Worm (Caenorhabditis elegans) whole organism, L1 larva: ENCODE data around the gene T28D6.7.

ENCODE experiments used
- C04F5.9 ChIP-seq: sonication (generic microtip); optimal IDR thresholded peaks from 2 replicates; lab custom pipeline; 2016; ENCODE audit warnings: missing genetic modification characterization, missing compliant biosample characterization
- Y116A8C.19 ChIP-seq: sonication (generic microtip); optimal IDR thresholded peaks from 2 replicates; lab custom pipeline; 2016; ENCODE audit warnings: missing compliant biosample characterization, missing genetic modification characterization, borderline replicate concordance
- alr-1 ChIP-seq: fragments of 200-800 bp; sonication (Bioruptor generic); optimal IDR thresholded peaks from 2 replicates; lab custom pipeline; 2018; ENCODE audit warnings: borderline replicate concordance, mild to moderate bottlenecking, missing genetic modification characterization, missing compliant biosample characterization
- aly-2 ChIP-seq: fragments of 150-350 bp; optimal IDR thresholded peaks from 2 replicates; lab custom pipeline; 2014; ENCODE audit warnings: missing biosample characterization, missing genetic modification characterization
- ceh-63 ChIP-seq: fragments of 200-800 bp; sonication (Bioruptor generic); optimal IDR thresholded peaks from 2 replicates; lab custom pipeline; 2018; ENCODE audit warnings: mild to moderate bottlenecking, missing genetic modification characterization, missing compliant biosample characterization
- ceh-82 ChIP-seq, 3 experiments: fragments of 150-350 bp in 1 of 3; sonication (generic microtip) in 2 of 3; optimal IDR thresholded peaks; 2 replicates each; lab custom pipeline; 2014 to 2017; ENCODE audit warnings: missing biosample characterization in 3 of 3, missing genetic modification characterization in 3 of 3
- ceh-90 ChIP-seq: sonication (generic microtip); optimal IDR thresholded peaks from 2 replicates; lab custom pipeline; 2016; ENCODE audit warnings: missing genetic modification characterization, missing compliant biosample characterization
- ces-1 ChIP-seq: fragments of 150-350 bp; optimal IDR thresholded peaks from 2 replicates; lab custom pipeline; 2014; ENCODE audit warnings: missing biosample characterization, missing genetic modification reagents, missing genetic modification characterization
- dpl-1 ChIP-seq, 3 experiments: fragments of 150-350 bp in 2 of 3; sonication (generic microtip) in 1 of 3; optimal IDR thresholded peaks; 2 replicates each; lab custom pipeline; 2014 to 2017; ENCODE audit warnings: missing biosample characterization in 3 of 3, missing genetic modification characterization in 3 of 3, missing genetic modification reagents in 3 of 3
- dsc-1 ChIP-seq: sonication (generic microtip); optimal IDR thresholded peaks from 2 replicates; lab custom pipeline; 2016; ENCODE audit warnings: mild to moderate bottlenecking, missing genetic modification characterization, missing compliant biosample characterization
- efl-1 ChIP-seq, 4 experiments: fragments of 150-350 bp; optimal IDR thresholded peaks in 3 of 4; peaks in 1 of 4; 1 replicate in 1 of 4; 2 replicates in 3 of 4; lab custom pipeline; 2014; ENCODE audit warnings: missing biosample characterization in 2 of 4, missing genetic modification characterization in 2 of 4, missing genetic modification reagents in 2 of 4
- egl-27 ChIP-seq, 2 experiments: fragments of 150-350 bp in 1 of 2; sonication (generic microtip); optimal IDR thresholded peaks; 3 replicates each; lab custom pipeline; 2017 to 2018; ENCODE audit warnings: missing biosample characterization in 2 of 2, missing genetic modification characterization in 2 of 2, missing genetic modification reagents in 2 of 2
- elt-2 ChIP-seq: sonication (generic microtip); optimal IDR thresholded peaks from 2 replicates; lab custom pipeline; 2016; ENCODE audit warnings: missing genetic modification characterization, mild to moderate bottlenecking, inconsistent platforms, missing compliant biosample characterization, missing genetic modification reagents
- fkh-4 ChIP-seq: sonication (generic microtip); optimal IDR thresholded peaks from 2 replicates; lab custom pipeline; 2016; ENCODE audit warnings: missing compliant biosample characterization, missing genetic modification characterization, borderline replicate concordance
- fos-1 ChIP-seq: fragments of 150-350 bp; optimal IDR thresholded peaks from 2 replicates; lab custom pipeline; 2014; ENCODE audit warnings: missing biosample characterization, missing genetic modification characterization
- grh-1 ChIP-seq: fragments of 200-800 bp; sonication (Bioruptor generic); IDR thresholded peaks from 2 replicates; pipeline ENCODE4 v1.3.6; 2022; ENCODE audit warnings: missing genetic modification reagents, missing genetic modification characterization, missing compliant biosample characterization
- hlh-17 ChIP-seq: fragments of 200-800 bp; sonication (Bioruptor generic); optimal IDR thresholded peaks from 2 replicates; lab custom pipeline; 2018; ENCODE audit warnings: missing genetic modification characterization, mild to moderate bottlenecking, missing compliant biosample characterization, moderate library complexity, borderline replicate concordance
- hlh-4 ChIP-seq: sonication (generic microtip); optimal IDR thresholded peaks from 2 replicates; lab custom pipeline; 2016; ENCODE audit warnings: mild to moderate bottlenecking, missing genetic modification characterization, missing compliant biosample characterization
- hpl-2 ChIP-seq: fragments of 150-350 bp; optimal IDR thresholded peaks from 2 replicates; lab custom pipeline; 2014; ENCODE audit warnings: missing biosample characterization, missing genetic modification reagents, missing genetic modification characterization
- jun-1 ChIP-seq: fragments of 150-350 bp; optimal IDR thresholded peaks from 2 replicates; lab custom pipeline; 2014; ENCODE audit warnings: missing biosample characterization, missing genetic modification reagents, missing genetic modification characterization
- lin-13 ChIP-seq: fragments of 150-350 bp; optimal IDR thresholded peaks from 2 replicates; lab custom pipeline; 2014; ENCODE audit warnings: missing biosample characterization, missing genetic modification reagents, missing genetic modification characterization
- lin-14 ChIP-seq: fragments of 200-800 bp; sonication (Bioruptor generic); optimal IDR thresholded peaks from 2 replicates; lab custom pipeline; 2018; ENCODE audit warnings: mild to moderate bottlenecking, missing genetic modification characterization, moderate library complexity, missing compliant biosample characterization
- lin-35 ChIP-seq, 2 experiments: fragments of 150-350 bp; optimal IDR thresholded peaks; 2 replicates each; lab custom pipeline; 2014; ENCODE audit warnings: missing biosample characterization in 2 of 2, missing genetic modification characterization in 2 of 2, missing genetic modification reagents in 2 of 2
- lsy-2 ChIP-seq, 2 experiments: fragments of 150-350 bp; optimal IDR thresholded peaks; 2 replicates each; lab custom pipeline; 2014; ENCODE audit warnings: missing biosample characterization in 2 of 2, missing genetic modification characterization in 2 of 2
- mab-9 ChIP-seq: fragments of 200-800 bp; sonication (Bioruptor generic); IDR thresholded peaks from 2 replicates; pipeline ENCODE4 v1.3.6; 2022; ENCODE audit warnings: missing genetic modification reagents, missing genetic modification characterization, missing compliant biosample characterization
- mdl-1 ChIP-seq, 2 experiments: fragments of 150-350 bp; optimal IDR thresholded peaks; 2 replicates each; lab custom pipeline; 2014 to 2017; ENCODE audit warnings: missing biosample characterization in 2 of 2, missing genetic modification characterization in 2 of 2, inconsistent platforms in 1 of 2
- nhr-19 ChIP-seq: fragments of 200-800 bp; sonication (Bioruptor generic); conservative IDR thresholded peaks from 2 replicates; pipeline ENCODE4 v1.3.6; 2022; ENCODE audit warnings: missing genetic modification characterization, missing compliant biosample characterization
- nhr-20 ChIP-seq: sonication (generic microtip); optimal IDR thresholded peaks from 2 replicates; lab custom pipeline; 2016; ENCODE audit warnings: mild to moderate bottlenecking, missing genetic modification characterization, missing compliant biosample characterization
- nhr-28 ChIP-seq: fragments of 150-350 bp; optimal IDR thresholded peaks from 2 replicates; lab custom pipeline; 2014; ENCODE audit warnings: missing biosample characterization, missing genetic modification characterization
- nhr-76 ChIP-seq: sonication (generic microtip); optimal IDR thresholded peaks from 2 replicates; lab custom pipeline; 2017; ENCODE audit warnings: missing biosample characterization, missing genetic modification characterization
- nhr-85 ChIP-seq: sonication (generic microtip); peaks from one replicate; lab custom pipeline; 2016; ENCODE audit warnings: missing genetic modification characterization, inconsistent platforms, missing compliant biosample characterization
- nhr-90 ChIP-seq: sonication (generic microtip); optimal IDR thresholded peaks from 2 replicates; lab custom pipeline; 2016; ENCODE audit warnings: mild to moderate bottlenecking, missing genetic modification characterization, missing compliant biosample characterization; ENCODE audit not compliant: poor library complexity
- pax-3 ChIP-seq: fragments of 200-800 bp; sonication (Bioruptor generic); optimal IDR thresholded peaks from 2 replicates; lab custom pipeline; 2018; ENCODE audit warnings: mild to moderate bottlenecking, missing genetic modification characterization, moderate library complexity, missing compliant biosample characterization
- pqm-1 ChIP-seq: sonication (generic microtip); optimal IDR thresholded peaks from 3 replicates; lab custom pipeline; 2017; ENCODE audit warnings: missing biosample characterization, missing genetic modification characterization
- rnt-1 ChIP-seq: sonication (generic microtip); optimal IDR thresholded peaks from 2 replicates; lab custom pipeline; 2016; ENCODE audit warnings: mild to moderate bottlenecking, missing genetic modification characterization, moderate library complexity, missing compliant biosample characterization
- sox-4 ChIP-seq: sonication (generic microtip); optimal IDR thresholded peaks from 2 replicates; lab custom pipeline; 2016; ENCODE audit warnings: missing genetic modification characterization, missing compliant biosample characterization
- sptf-1 ChIP-seq: fragments of 150-350 bp; optimal IDR thresholded peaks from 2 replicates; lab custom pipeline; 2014; ENCODE audit warnings: missing biosample characterization, missing genetic modification characterization
- tlp-1 ChIP-seq: fragments of 150-350 bp; optimal IDR thresholded peaks from 2 replicates; lab custom pipeline; 2014; ENCODE audit warnings: missing biosample characterization, missing genetic modification characterization
- unc-130 ChIP-seq: fragments of 150-350 bp; optimal IDR thresholded peaks from 2 replicates; lab custom pipeline; 2017; ENCODE audit warnings: missing biosample characterization, missing genetic modification characterization, inconsistent platforms
- unc-30 ChIP-seq: sonication (generic microtip); optimal IDR thresholded peaks from 2 replicates; lab custom pipeline; 2017; ENCODE audit warnings: missing biosample characterization, missing genetic modification characterization
- unc-98 ChIP-seq: fragments of 200-800 bp; sonication (Bioruptor generic); IDR thresholded peaks from 2 replicates; pipeline ENCODE4 v1.3.6; 2022; ENCODE audit warnings: missing genetic modification characterization, missing compliant biosample characterization
- xbp-1 ChIP-seq: sonication (generic microtip); optimal IDR thresholded peaks from 2 replicates; lab custom pipeline; 2016; ENCODE audit warnings: missing genetic modification characterization, missing compliant biosample characterization
- zag-1 ChIP-seq: fragments of 150-350 bp; optimal IDR thresholded peaks from 2 replicates; lab custom pipeline; 2014; ENCODE audit warnings: missing biosample characterization, missing genetic modification characterization
- zip-4 ChIP-seq: fragments of 200-800 bp; sonication (Bioruptor generic); optimal IDR thresholded peaks from 2 replicates; lab custom pipeline; 2018; ENCODE audit warnings: mild to moderate bottlenecking, missing genetic modification characterization, moderate library complexity, missing compliant biosample characterization
- ztf-4 ChIP-seq: fragments of 150-350 bp; optimal IDR thresholded peaks from 2 replicates; lab custom pipeline; 2014; ENCODE audit warnings: missing biosample characterization, missing genetic modification characterization

Gene T28D6.7

ce11 chrIII:11324093-11324492 is 22.2 kb downstream of the T28D6.7 start:
- 0 out of 2 replicates have a peak, but pooled peaks have one; percentile 18 for TF ChIP-seq mab-9 (GFP tag; lab: Robert Waterston, UW)
- no peak for TF ChIP-seq efl-1 (optimal IDR thresholded peaks at IDR 0.05; lab: Kevin White, UChicago)
- peak in 1 of 2 experiments; percentile 64 for TF ChIP-seq efl-1 (GFP tag; optimal IDR thresholded peaks at IDR 0.05 in 1 of 2; lab: Kevin White, UChicago)
- 0 out of 2 replicates have a peak, but pooled peaks have one; percentile 7 for TF ChIP-seq grh-1 (GFP tag; lab: Robert Waterston, UW)
- TF ChIP-seq ces-1 (GFP tag; lab: Kevin White, UChicago) = no peak
- peak; percentile 12 for TF ChIP-seq nhr-85 (tag; lab: Kevin White, UChicago)
- no peak for TF ChIP-seq sptf-1 (tag; lab: Kevin White, UChicago)
- no peak for TF ChIP-seq fkh-4 (tag; lab: Kevin White, UChicago)
- no peak for TF ChIP-seq tlp-1 (tag; lab: Kevin White, UChicago)

ce11 chrIII:11318131-11318530 is 28.2 kb downstream of the T28D6.7 start, which contains the start of gene teg-1:
teg-1 (minus strand) TSS chrIII:11318231.
- no peak for TF ChIP-seq jun-1
- no peak for TF ChIP-seq hpl-2 (GFP tag; lab: Kevin White, UChicago)
- no peak for TF ChIP-seq unc-98 (GFP tag; lab: Robert Waterston, UW)
- TF ChIP-seq dpl-1 (GFP tag; optimal IDR thresholded peaks at IDR 0.05; lab: Kevin White, UChicago) = no peak
- TF ChIP-seq zip-4 (GFP tag; lab: Kevin White, UChicago) = no peak
- TF ChIP-seq lin-13 = no peak
- TF ChIP-seq efl-1 (optimal IDR thresholded peaks at IDR 0.05; lab: Kevin White, UChicago) = no peak
- TF ChIP-seq efl-1 (GFP tag; optimal IDR thresholded peaks at IDR 0.05 in 1 of 2; lab: Kevin White, UChicago) = peak in 1 of 2 experiments; percentile 62
- TF ChIP-seq egl-27 (tag; optimal IDR thresholded peaks at IDR 0.05; lab: Kevin White, UChicago) = no peak
- TF ChIP-seq, all 84 proteins: peak for 1

DNA sequence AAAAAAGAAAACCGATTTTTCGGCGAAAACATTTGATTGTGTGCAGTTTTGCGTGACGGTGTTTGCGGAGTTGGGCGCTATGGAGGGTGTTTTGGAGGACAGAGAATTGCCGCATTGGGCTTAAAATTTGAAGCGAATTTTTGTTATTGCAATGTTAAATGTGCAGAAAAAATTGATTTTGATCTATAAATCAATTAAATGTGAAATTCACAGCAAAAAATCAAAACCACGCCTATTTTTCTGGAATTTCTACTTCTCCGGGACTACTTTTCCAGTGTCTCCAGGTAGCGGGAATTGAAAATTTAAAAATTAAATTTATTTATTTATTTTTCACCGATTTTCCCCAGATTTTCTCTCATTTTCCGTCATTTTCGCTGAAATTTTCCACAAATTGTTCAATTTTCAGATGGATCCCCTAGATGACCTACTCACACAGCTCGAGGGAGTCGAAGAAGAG is 29.1 kb downstream of the T28D6.7 start, which contains the start of gene mcm-10:
mcm-10 (plus strand) TSS at position 407 of the 457 bp plus-strand sequence.
- TF ChIP-seq ceh-90 (peak; percentile 72), hlh-17 (no peak), lin-35 (GFP tag; optimal IDR thresholded peaks at IDR 0.05; lab: Kevin White, UChicago) (peak; percentile 89 to 94), elt-2 (peak; percentile 65), Y116A8C.19 (tag; lab: Kevin White, UChicago) (peak; percentile 71), aly-2 (tag; lab: Kevin White, UChicago) (peak; percentile 75), nhr-28 (tag; lab: Kevin White, UChicago) (no peak), nhr-19 (GFP tag; lab: Robert Waterston, UW) (peak; percentile 71), dpl-1 (GFP tag; optimal IDR thresholded peaks at IDR 0.05; lab: Kevin White, UChicago) (peak; percentile 87 to 90 (median 90)), ceh-63 (peak; percentile 91), hlh-4 (tag; lab: Kevin White, UChicago) (peak; percentile 53), mab-9 (GFP tag; lab: Robert Waterston, UW) (peak; percentile 50; the same call in 1 of the 2 replicates), tlp-1 (tag; lab: Kevin White, UChicago) (no peak), xbp-1 (tag; lab: Kevin White, UChicago) (peak; percentile 89), nhr-76 (tag; lab: Kevin White, UChicago) (no peak), zag-1 (no peak), unc-130 (tag; lab: Kevin White, UChicago) (peak; percentile 41), C04F5.9 (tag; lab: Kevin White, UChicago) (peak; percentile 87), ztf-4 (tag; lab: Kevin White, UChicago) (no peak), lsy-2 (tag; optimal IDR thresholded peaks at IDR 0.05; lab: Kevin White, UChicago) (peak; percentile 66 to 82), sox-4 (tag; lab: Kevin White, UChicago) (peak; percentile 91), mdl-1 (tag; optimal IDR thresholded peaks at IDR 0.05; lab: Kevin White, UChicago) (peak in 1 of 2 experiments; percentile 20), alr-1 (no peak), grh-1 (GFP tag; lab: Robert Waterston, UW) (peak; percentile 55), rnt-1 (tag; lab: Kevin White, UChicago) (no peak), pqm-1 (tag; lab: Kevin White, UChicago) (no peak), ceh-82 (tag; optimal IDR thresholded peaks at IDR 0.05; lab: Kevin White, UChicago) (peak; percentile 34 to 43 (median 43)), pax-3 (tag; lab: Kevin White, UChicago) (peak; percentile 97), ces-1 (GFP tag; lab: Kevin White, UChicago) (no peak), fkh-4 (tag; lab: Kevin White, UChicago) (peak; percentile 84), lin-14 (GFP tag; lab: Kevin White, UChicago) (no peak), nhr-20 (tag; lab: Kevin White, UChicago) (peak; percentile 87), nhr-90 (tag; lab: Kevin White, UChicago) (peak; percentile 92), fos-1 (peak; percentile 52), dsc-1 (tag; lab: Kevin White, UChicago) (peak; percentile 89), unc-30 (tag; lab: Kevin White, UChicago) (no peak)
